Fruit fly (Drosophila melanogaster) whole organism, wandering third instar larva: ENCODE data around the gene Cdk12.

ENCODE experiments used
- Abd-B ChIP-seq: fragments of >200 bp; optimal IDR thresholded peaks from 2 replicates; lab custom pipeline; 2017; ENCODE audit warnings: missing biosample characterization, missing genetic modification characterization
- CG32264 ChIP-seq: fragments of 200-800 bp; sonication (Bioruptor generic); optimal IDR thresholded peaks from 2 replicates; lab custom pipeline; 2016; ENCODE audit warnings: missing biosample characterization, missing genetic modification characterization
- CG9705 ChIP-seq: fragments of 200-800 bp; sonication (Bioruptor generic); optimal IDR thresholded peaks from 2 replicates; lab custom pipeline; 2018; ENCODE audit warnings: missing biosample characterization, mild to moderate bottlenecking, missing genetic modification characterization
- Dfd ChIP-seq: fragments of >200 bp; optimal IDR thresholded peaks from 2 replicates; lab custom pipeline; 2017; ENCODE audit warnings: missing biosample characterization, missing genetic modification characterization
- Dif ChIP-seq: fragments of 200-275, 200-300 bp; sonication (Bioruptor generic); optimal IDR thresholded peaks from 2 replicates; lab custom pipeline; 2018; ENCODE audit warnings: missing biosample characterization, missing genetic modification characterization; ENCODE audit not compliant: partially characterized antibody
- GATAd ChIP-seq: sonication (Bioruptor generic); optimal IDR thresholded peaks from 2 replicates; lab custom pipeline; 2016; ENCODE audit warnings: missing biosample characterization, missing genetic modification characterization
- HLH106 ChIP-seq: fragments of 200-800 bp; optimal IDR thresholded peaks from 3 replicates; lab custom pipeline; 2019; ENCODE audit warnings: missing biosample characterization, mild to moderate bottlenecking, missing genetic modification characterization, moderate library complexity
- Hnf4 ChIP-seq: fragments of 200-800 bp; sonication (Bioruptor generic); optimal IDR thresholded peaks from 2 replicates; lab custom pipeline; 2016; ENCODE audit warnings: missing biosample characterization, mild to moderate bottlenecking, missing genetic modification characterization
- Hr78 ChIP-seq: fragments of >200 bp; optimal IDR thresholded peaks from 2 replicates; lab custom pipeline; 2017; ENCODE audit warnings: missing biosample characterization, missing genetic modification characterization
- Hr83 ChIP-seq: fragments of 200-300 bp; sonication (Bioruptor generic); optimal IDR thresholded peaks from 2 replicates; lab custom pipeline; 2016; ENCODE audit warnings: missing biosample characterization, mild to moderate bottlenecking, missing genetic modification characterization, moderate library complexity; ENCODE audit not compliant: poor library complexity, severe bottlenecking
- Jra ChIP-seq: sonication (Bioruptor generic); optimal IDR thresholded peaks from 2 replicates; lab custom pipeline; 2016; ENCODE audit warnings: missing biosample characterization, missing genetic modification characterization
- Mio ChIP-seq: sonication (Bioruptor generic); optimal IDR thresholded peaks from 2 replicates; lab custom pipeline; 2016; ENCODE audit warnings: missing biosample characterization, missing genetic modification characterization
- Myc ChIP-seq: fragments of >200 bp; optimal IDR thresholded peaks from 2 replicates; lab custom pipeline; 2017
- N ChIP-seq: fragments of >200 bp; optimal IDR thresholded peaks from 2 replicates; lab custom pipeline; 2018; ENCODE audit warnings: missing biosample characterization, missing external identifiers, missing genetic modification characterization
- OdsH ChIP-seq: fragments of 200-800 bp; sonication (Bioruptor generic); optimal IDR thresholded peaks from 2 replicates; lab custom pipeline; 2016; ENCODE audit warnings: missing biosample characterization, mild to moderate bottlenecking, missing genetic modification characterization
- Sp1 ChIP-seq: fragments of 200-800 bp; sonication (Bioruptor generic); optimal IDR thresholded peaks from 3 replicates; lab custom pipeline; 2019; ENCODE audit warnings: missing biosample characterization, mild to moderate bottlenecking, missing genetic modification characterization, moderate library complexity
- Vsx2 ChIP-seq: fragments of 200-300, 225-300 bp; sonication (Bioruptor generic); optimal IDR thresholded peaks from 2 replicates; lab custom pipeline; 2018; ENCODE audit warnings: missing biosample characterization, missing genetic modification characterization; ENCODE audit not compliant: partially characterized antibody
- br ChIP-seq: fragments of 200-800 bp; sonication (Bioruptor generic); optimal IDR thresholded peaks from 2 replicates; lab custom pipeline; 2016; ENCODE audit warnings: missing biosample characterization, missing genetic modification characterization
- brk ChIP-seq: fragments of 200-800 bp; sonication (Bioruptor generic); optimal IDR thresholded peaks from 2 replicates; lab custom pipeline; 2016; ENCODE audit warnings: missing biosample characterization, mild to moderate bottlenecking, missing genetic modification characterization
- dl ChIP-seq, 2 experiments: fragments of 175-275, 200-275 bp in 1 of 2; fragments of 200-275 bp in 1 of 2; sonication (Bioruptor generic); optimal IDR thresholded peaks; lab custom pipeline; 2018; ENCODE audit warnings: mild to moderate bottlenecking in 2 of 2, missing biosample characterization in 2 of 2, missing genetic modification characterization in 2 of 2, moderate library complexity in 2 of 2; ENCODE audit not compliant: partially characterized antibody in 2 of 2, insufficient read depth in 1 of 2
- dmrt93B ChIP-seq: fragments of 200-800 bp; sonication (Bioruptor generic); optimal IDR thresholded peaks from 2 replicates; lab custom pipeline; 2018; ENCODE audit warnings: missing biosample characterization, mild to moderate bottlenecking, missing genetic modification characterization
- dsf ChIP-seq: sonication (Bioruptor generic); optimal IDR thresholded peaks from 2 replicates; lab custom pipeline; 2016; ENCODE audit warnings: missing biosample characterization, missing genetic modification characterization, borderline replicate concordance
- foxo ChIP-seq, 2 experiments: fragments of 200-800 bp; sonication (Bioruptor generic); optimal IDR thresholded peaks; 2 replicates in 1 of 2; 3 replicates in 1 of 2; lab custom pipeline; 2016 to 2017; ENCODE audit warnings: missing biosample characterization in 2 of 2, missing genetic modification characterization in 2 of 2
- fru ChIP-seq: fragments of 200-800 bp; sonication (Bioruptor generic); optimal IDR thresholded peaks from 3 replicates; lab custom pipeline; 2016; ENCODE audit warnings: missing biosample characterization, mild to moderate bottlenecking, missing genetic modification characterization
- h ChIP-seq: fragments of 200-800 bp; sonication (Bioruptor generic); optimal IDR thresholded peaks from 3 replicates; lab custom pipeline; 2016; ENCODE audit warnings: missing biosample characterization, mild to moderate bottlenecking, missing genetic modification characterization
- jim ChIP-seq: fragments of 175-275, 200-325 bp; sonication (Bioruptor generic); optimal IDR thresholded peaks from 2 replicates; lab custom pipeline; 2016; ENCODE audit warnings: missing biosample characterization, mild to moderate bottlenecking, missing genetic modification characterization
- lola ChIP-seq: fragments of >200 bp; optimal IDR thresholded peaks from 2 replicates; lab custom pipeline; 2017; ENCODE audit warnings: missing biosample characterization, missing genetic modification characterization
- pan ChIP-seq: fragments of >200 bp; optimal IDR thresholded peaks from 2 replicates; lab custom pipeline; 2017
- psq ChIP-seq: fragments of 200-800 bp; sonication (Bioruptor generic); optimal IDR thresholded peaks from 3 replicates; lab custom pipeline; 2017; ENCODE audit warnings: missing biosample characterization, mild to moderate bottlenecking, missing genetic modification characterization, moderate library complexity
- rgr ChIP-seq: fragments of 200-800 bp; sonication (Bioruptor generic); optimal IDR thresholded peaks from 3 replicates; lab custom pipeline; 2016; ENCODE audit warnings: missing biosample characterization, mild to moderate bottlenecking, missing genetic modification characterization
- sage ChIP-seq: fragments of 200-800 bp; sonication (Bioruptor generic); optimal IDR thresholded peaks from 2 replicates; lab custom pipeline; 2016; ENCODE audit warnings: missing biosample characterization, mild to moderate bottlenecking, missing genetic modification characterization
- sv ChIP-seq: fragments of 200-800 bp; sonication (Bioruptor generic); optimal IDR thresholded peaks from 3 replicates; lab custom pipeline; 2016; ENCODE audit warnings: missing biosample characterization, missing genetic modification characterization
- tai ChIP-seq: sonication (Bioruptor generic); optimal IDR thresholded peaks from 2 replicates; lab custom pipeline; 2016; ENCODE audit warnings: missing biosample characterization, missing genetic modification characterization
- woc ChIP-seq: sonication (Bioruptor generic); optimal IDR thresholded peaks from 2 replicates; lab custom pipeline; 2016; ENCODE audit warnings: missing biosample characterization, mild to moderate bottlenecking, missing genetic modification characterization

Cdk12 gene

DNA sequence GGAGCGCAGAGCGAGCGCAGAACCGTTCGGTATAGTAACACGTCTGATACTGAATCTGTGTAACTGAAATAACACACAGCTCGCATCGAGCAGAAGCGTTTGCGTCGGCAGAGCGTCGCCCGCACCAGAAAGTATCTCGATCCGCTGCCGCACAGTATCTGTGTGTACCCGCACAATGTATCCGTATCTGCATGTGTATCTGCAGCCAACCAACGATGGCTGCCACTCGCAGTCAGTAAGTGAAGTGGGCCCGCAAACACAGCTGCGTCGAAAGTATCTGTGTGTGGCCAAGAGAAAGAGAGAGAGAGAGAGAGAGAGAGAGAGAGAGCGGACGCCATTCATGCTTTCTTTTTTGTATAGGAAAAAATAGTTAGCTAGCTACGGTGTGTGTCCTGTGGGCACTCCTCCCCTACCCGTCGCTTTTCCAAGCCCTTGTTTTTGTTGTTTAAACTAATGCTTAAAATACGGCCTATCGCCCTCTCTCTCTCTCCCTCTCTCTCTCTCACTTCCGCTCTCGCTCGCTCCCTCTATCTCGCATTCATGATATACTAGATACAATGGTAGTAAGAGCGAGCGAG is 39.6 kb upstream of the Cdk12 start, which contains the start of gene croc:
croc (minus strand) TSS at position 51 of the 578 bp plus-strand sequence.
- no peak for TF ChIP-seq lola
- TF ChIP-seq Jra (GFP tag; lab: Kevin White, UChicago): no peak
- TF ChIP-seq Hr83: no peak
- TF ChIP-seq OdsH (GFP tag; lab: Kevin White, UChicago): no peak
- no peak for TF ChIP-seq fru (GFP tag; lab: Kevin White, UChicago)
- TF ChIP-seq sv (GFP tag; lab: Kevin White, UChicago): no peak
- no peak for TF ChIP-seq Myc
- TF ChIP-seq Dfd (GFP tag; lab: Kevin White, UChicago): no peak
- TF ChIP-seq rgr (GFP tag; lab: Kevin White, UChicago): no peak

DNA sequence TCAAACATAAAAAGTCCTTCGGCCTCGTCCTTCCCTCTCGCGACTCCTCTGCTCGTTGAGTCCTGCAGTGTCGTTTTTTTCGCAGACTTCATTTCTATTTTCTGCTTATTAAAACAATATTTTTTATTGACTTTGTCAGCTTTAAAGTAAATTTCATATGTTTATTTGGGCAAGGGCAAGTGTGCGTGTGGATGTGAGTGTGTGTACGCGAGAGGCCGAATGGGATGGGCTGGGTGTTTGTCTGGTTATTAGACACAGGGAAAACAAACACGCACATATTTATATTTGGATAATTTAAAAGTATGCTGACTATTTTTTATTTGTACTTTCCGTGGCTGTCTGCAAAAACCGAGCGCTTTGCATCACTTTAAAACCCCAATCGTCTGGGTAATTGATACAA is 38.2 kb upstream of the Cdk12 start:
- no peak for TF ChIP-seq dsf (GFP tag; lab: Kevin White, UChicago)
- TF ChIP-seq dmrt93B (GFP tag; lab: Kevin White, UChicago): no peak
- TF ChIP-seq OdsH (GFP tag; lab: Kevin White, UChicago): no peak
- TF ChIP-seq woc (GFP tag; lab: Kevin White, UChicago): no peak
- TF ChIP-seq Dfd (GFP tag; lab: Kevin White, UChicago): no peak
- TF ChIP-seq Mio: no peak
- TF ChIP-seq fru (GFP tag; lab: Kevin White, UChicago): no peak
- TF ChIP-seq N (GFP tag; lab: Kevin White, UChicago): no peak

DNA sequence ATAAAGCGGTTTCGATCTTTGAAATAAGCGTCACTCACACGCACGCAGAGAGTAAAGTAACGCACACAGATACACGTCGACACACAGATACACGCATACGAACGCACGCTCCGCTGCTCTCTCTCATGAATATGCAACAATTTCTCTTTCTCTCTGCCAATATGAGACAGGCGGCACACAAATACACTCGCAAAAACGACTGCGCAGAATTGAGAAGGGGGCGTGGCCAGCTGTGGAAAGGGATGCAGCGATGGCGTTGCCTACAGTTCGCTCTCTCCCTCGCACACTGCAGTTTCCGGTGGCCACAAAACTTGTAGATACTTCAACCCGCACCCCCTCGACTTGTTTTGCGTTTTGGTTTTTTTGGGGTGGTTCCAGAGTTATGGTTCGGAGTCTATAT is 36.5 kb upstream of the Cdk12 start:
- TF ChIP-seq psq (peak; percentile 14), fru (GFP tag; lab: Kevin White, UChicago) (peak; percentile 48), Hr83 (peak; percentile 54), Sp1 (GFP tag; lab: Kevin White, UChicago) (no peak), brk (GFP tag; lab: Kevin White, UChicago) (no peak), Abd-B (GFP tag; lab: Kevin White, UChicago) (no peak), CG32264 (GFP tag; lab: Kevin White, UChicago) (no peak), Vsx2 (GFP tag; lab: Kevin White, UChicago) (peak; percentile 22), Jra (GFP tag; lab: Kevin White, UChicago) (peak; percentile 18), HLH106 (tag; lab: Kevin White, UChicago) (peak; percentile 51), OdsH (GFP tag; lab: Kevin White, UChicago) (peak; percentile 48), dmrt93B (GFP tag; lab: Kevin White, UChicago) (peak; percentile 69), br (GFP tag; lab: Kevin White, UChicago) (peak; percentile 38), foxo (GFP tag; optimal IDR thresholded peaks at IDR 0.05; lab: Kevin White, UChicago) (peak in 1 of 2 experiments; percentile 31), rgr (GFP tag; lab: Kevin White, UChicago) (peak; percentile 71), h (GFP tag; lab: Kevin White, UChicago) (peak; percentile 44), tai (no peak), sage (GFP tag; lab: Kevin White, UChicago) (no peak), Dif (GFP tag; lab: Kevin White, UChicago) (peak; percentile 52), N (GFP tag; lab: Kevin White, UChicago) (peak; percentile 73), jim (no peak), dsf (GFP tag; lab: Kevin White, UChicago) (no peak), dl (GFP tag; optimal IDR thresholded peaks at IDR 0.05; lab: Kevin White, UChicago; ENCODE audit: insufficient read depth in 1 of 2, partially characterized antibody in 2 of 2) (peak in 1 of 2 experiments; percentile 72), Hnf4 (GFP tag; lab: Kevin White, UChicago) (no peak), woc (GFP tag; lab: Kevin White, UChicago) (no peak), GATAd (no peak), Hr78 (GFP tag; lab: Kevin White, UChicago) (peak; percentile 15), CG9705 (GFP tag; lab: Kevin White, UChicago) (peak; percentile 70), Myc (no peak), pan (lab: Kevin White, UChicago) (no peak)
- TF ChIP-seq, all 38 proteins: peak for 17
